Comparison of ENCODE assay signal across 1 fruit fly cellular context in the genomic region with DNA sequence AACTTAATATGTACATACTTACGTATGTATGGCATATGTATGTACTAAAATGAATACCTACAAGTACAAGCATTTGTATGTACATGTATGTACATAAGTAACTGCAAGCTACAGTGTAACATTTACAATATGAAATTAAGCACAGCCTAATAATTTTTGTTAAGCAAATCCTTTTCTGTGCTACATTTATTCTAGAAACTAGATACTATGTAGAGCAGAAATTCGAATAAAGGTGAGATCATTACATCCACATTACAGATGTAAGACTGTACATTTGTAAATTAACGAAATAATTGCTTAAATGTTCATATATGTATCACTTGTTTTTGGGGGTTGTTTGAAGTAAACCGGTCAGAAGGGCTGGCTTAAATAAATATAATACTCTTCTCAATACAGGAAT.
TF ChIP-seq lines count a peak whose summit lies in the region.

No protein-coding gene starts in this region.

TF ChIP-seq in whole organism, embryonic, 481 proteins besides CTCF, POLR2A, EP300 and RAD21 (continued from another document):
- TF ChIP-seq CG15269 (tag; optimal IDR thresholded peaks at IDR 0.05; lab: Kevin White, UChicago): peak; percentile 58
- peak; percentile 28 for TF ChIP-seq NfI (GFP tag; optimal IDR thresholded peaks at IDR 0.05; lab: Kevin White, UChicago)
- no peak for TF ChIP-seq CG11085 (GFP tag; IDR thresholded peaks at IDR 0.05; lab: Robert Waterston, UW)
- TF ChIP-seq trh (GFP tag; optimal IDR thresholded peaks at IDR 0.05; lab: Kevin White, UChicago): no peak
- TF ChIP-seq sqz (GFP tag; optimal IDR thresholded peaks at IDR 0.05; lab: Kevin White, UChicago): no peak
- peak; percentile 19 for TF ChIP-seq CG4424 (GFP tag; optimal IDR thresholded peaks at IDR 0.05; lab: Kevin White, UChicago)
- TF ChIP-seq CG6683 (GFP tag; optimal IDR thresholded peaks at IDR 0.05; lab: Kevin White, UChicago): no peak
- TF ChIP-seq CG17385 (GFP tag; optimal IDR thresholded peaks at IDR 0.05; lab: Kevin White, UChicago): peak; percentile 33
- peak; percentile 43; the same call in 1 of the 2 replicates for TF ChIP-seq Xrp1 (GFP tag; IDR thresholded peaks at IDR 0.05; lab: Robert Waterston, UW)
- peak; percentile 3 for TF ChIP-seq CG7556 (GFP tag; optimal IDR thresholded peaks at IDR 0.05; lab: Kevin White, UChicago)
- TF ChIP-seq CG7928 (GFP tag; optimal IDR thresholded peaks at IDR 0.05; lab: Kevin White, UChicago): no peak
- TF ChIP-seq dpn (GFP tag; optimal IDR thresholded peaks at IDR 0.05; lab: Kevin White, UChicago): peak in 1 of 2 experiments; percentile 12
- TF ChIP-seq CG2678 (tag; optimal IDR thresholded peaks at IDR 0.05; lab: Kevin White, UChicago): peak; percentile 48
- TF ChIP-seq CG32772 (GFP tag; IDR thresholded peaks at IDR 0.05; lab: Robert Waterston, UW): no peak
- peak; percentile 13 for TF ChIP-seq CG12155 (GFP tag; optimal IDR thresholded peaks at IDR 0.05; lab: Kevin White, UChicago)
- peak; percentile 49; the same call in 1 of the 2 replicates for TF ChIP-seq Rfx (GFP tag; IDR thresholded peaks at IDR 0.05; lab: Robert Waterston, UW)
- TF ChIP-seq CG8388 (GFP tag; optimal IDR thresholded peaks at IDR 0.05; lab: Kevin White, UChicago): no peak
- TF ChIP-seq ems (GFP tag; optimal IDR thresholded peaks at IDR 0.05; lab: Kevin White, UChicago): no peak
- TF ChIP-seq CG12659 (GFP tag; optimal IDR thresholded peaks at IDR 0.05; lab: Kevin White, UChicago): peak; percentile 18
- TF ChIP-seq PHDP (tag; optimal IDR thresholded peaks at IDR 0.05; lab: Kevin White, UChicago): peak; percentile 36
- TF ChIP-seq CG7987 (GFP tag; optimal IDR thresholded peaks at IDR 0.05; lab: Kevin White, UChicago): no peak
- peak in 1 of 2 experiments; percentile 35 for TF ChIP-seq bsh (GFP tag; optimal IDR thresholded peaks at IDR 0.05; lab: Kevin White, UChicago)
- TF ChIP-seq CG12769 (tag; optimal IDR thresholded peaks at IDR 0.05; lab: Kevin White, UChicago): peak; percentile 38
- TF ChIP-seq CG6254 (GFP tag; optimal IDR thresholded peaks at IDR 0.05; lab: Kevin White, UChicago): no peak
- peak; percentile 14; the same call in 1 of the 2 replicates for TF ChIP-seq vvl (GFP tag; IDR thresholded peaks at IDR 0.05; lab: Robert Waterston, UW)
- peak; percentile 36 for TF ChIP-seq Sox102F (GFP tag; optimal IDR thresholded peaks at IDR 0.05; lab: Kevin White, UChicago)
- no peak; the same call in 1 of the 2 replicates for TF ChIP-seq CG10366 (GFP tag; IDR thresholded peaks at IDR 0.05; lab: Robert Waterston, UW)
- peak in 1 of 2 experiments; percentile 22 for TF ChIP-seq eve (GFP tag; optimal IDR thresholded peaks at IDR 0.05; lab: Kevin White, UChicago)
- peak; percentile 41 for TF ChIP-seq CG13424 (tag; optimal IDR thresholded peaks at IDR 0.05; lab: Kevin White, UChicago)
- no peak for TF ChIP-seq CG17912 (GFP tag; optimal IDR thresholded peaks at IDR 0.05; lab: Kevin White, UChicago)
- no peak for TF ChIP-seq Neu2 (GFP tag; optimal IDR thresholded peaks at IDR 0.05; lab: Kevin White, UChicago; ENCODE audit: borderline replicate concordance)
- TF ChIP-seq CG11504 (tag; optimal IDR thresholded peaks at IDR 0.05; lab: Kevin White, UChicago): peak; percentile 43
- TF ChIP-seq CG10209 (GFP tag; optimal IDR thresholded peaks at IDR 0.05; lab: Kevin White, UChicago): peak; percentile 34
- peak; percentile 66 for TF ChIP-seq gem (tag; optimal IDR thresholded peaks at IDR 0.05; lab: Kevin White, UChicago)
- no peak for TF ChIP-seq fd64A (GFP tag; optimal IDR thresholded peaks at IDR 0.05; lab: Kevin White, UChicago)
- peak; percentile 32 for TF ChIP-seq Chrac-16 (GFP tag; optimal IDR thresholded peaks at IDR 0.05; lab: Kevin White, UChicago)
- TF ChIP-seq CG4328 (GFP tag; optimal IDR thresholded peaks at IDR 0.05; lab: Kevin White, UChicago): no peak
- TF ChIP-seq Hr51 (GFP tag; optimal IDR thresholded peaks at IDR 0.05; lab: Kevin White, UChicago): peak in 1 of 2 experiments; percentile 38
- 0 out of 3 replicates have a peak, but pooled peaks have one; percentile 20 for TF ChIP-seq CG14050 (GFP tag; IDR thresholded peaks at IDR 0.05; lab: Robert Waterston, UW)
- peak; percentile 21; the same call in 1 of the 3 replicates for TF ChIP-seq CG11695 (GFP tag; IDR thresholded peaks at IDR 0.05; lab: Robert Waterston, UW)
- no peak for TF ChIP-seq Nf-YB (GFP tag; optimal IDR thresholded peaks at IDR 0.05; lab: Kevin White, UChicago)
- peak; percentile 0 for TF ChIP-seq tio (GFP tag; optimal IDR thresholded peaks at IDR 0.05; lab: Kevin White, UChicago)
- TF ChIP-seq H2.0 (GFP tag; IDR thresholded peaks at IDR 0.05; lab: Robert Waterston, UW): peak; percentile 41; the same call in 1 of the 2 replicates
- TF ChIP-seq CG7271 (tag; optimal IDR thresholded peaks at IDR 0.05; lab: Kevin White, UChicago): no peak
- peak; percentile 18 for TF ChIP-seq dmrt99B (tag; optimal IDR thresholded peaks at IDR 0.05; lab: Kevin White, UChicago)
- no peak for TF ChIP-seq CG14965 (GFP tag; optimal IDR thresholded peaks at IDR 0.05; lab: Kevin White, UChicago; ENCODE audit: borderline replicate concordance)
- no peak for TF ChIP-seq D19B (GFP tag; optimal IDR thresholded peaks at IDR 0.05; lab: Kevin White, UChicago)
- TF ChIP-seq CG43689 (GFP tag; IDR thresholded peaks at IDR 0.05; lab: Robert Waterston, UW): no peak
- peak; percentile 57; the same call in 2 of the 3 replicates for TF ChIP-seq row (GFP tag; IDR thresholded peaks at IDR 0.05; lab: Robert Waterston, UW)
- TF ChIP-seq CG11560 (tag; IDR thresholded peaks at IDR 0.05; lab: Robert Waterston, UW): 0 out of 3 replicates have a peak, but pooled peaks have one; percentile 18
